Worm (Caenorhabditis elegans): ENCODE data around the gene nhr-249.

Gene nhr-249

DNA sequence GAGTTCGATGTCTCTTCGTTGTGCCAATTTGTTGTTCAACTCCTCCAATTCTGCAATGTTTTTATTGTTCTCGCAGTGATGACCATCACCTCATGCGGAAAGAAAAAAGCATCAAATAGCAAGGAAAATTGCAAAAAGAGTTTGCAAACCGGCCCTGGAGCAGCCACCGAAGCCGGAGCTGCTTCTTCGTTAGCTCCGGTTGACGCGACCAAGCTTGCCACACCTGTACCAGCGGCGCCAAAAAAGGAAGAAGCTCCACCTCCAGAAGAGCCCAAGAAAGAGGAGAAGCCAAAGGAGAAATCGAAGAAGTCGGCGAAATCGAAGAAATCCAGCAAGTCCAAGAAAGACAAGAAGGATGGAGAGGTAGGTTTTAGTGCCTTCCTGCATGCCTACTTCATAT, 37.9 kb upstream of the nhr-249 start:
- no peak for TF ChIP-seq mef-2 (tag; optimal IDR thresholded peaks at IDR 0.05)
- TF ChIP-seq efl-3 (GFP tag; optimal IDR thresholded peaks at IDR 0.05) = no peak
- no peak for TF ChIP-seq fkh-8 (tag; optimal IDR thresholded peaks at IDR 0.05)
- TF ChIP-seq nhr-76 (tag; optimal IDR thresholded peaks at IDR 0.05) = no peak
- no peak for TF ChIP-seq C34B4.2 (tag; optimal IDR thresholded peaks at IDR 0.05)
- TF ChIP-seq fkh-10 (GFP tag; optimal IDR thresholded peaks at IDR 0.05) = no peak
- TF ChIP-seq ceh-8 (GFP tag; optimal IDR thresholded peaks at IDR 0.05) = no peak
- TF ChIP-seq ces-1 (GFP tag; optimal IDR thresholded peaks at IDR 0.05) = no peak
- TF ChIP-seq pqm-1 (tag; optimal IDR thresholded peaks at IDR 0.05) = no peak
- TF ChIP-seq nhr-77 (tag; optimal IDR thresholded peaks at IDR 0.05) = no peak
- no peak for TF ChIP-seq sptf-1 (tag; optimal IDR thresholded peaks at IDR 0.05)
- TF ChIP-seq ceh-63 (GFP tag; optimal IDR thresholded peaks at IDR 0.05) = no peak
- no peak for TF ChIP-seq nhr-85 (tag)
- no peak for TF ChIP-seq lin-15B (tag; optimal IDR thresholded peaks at IDR 0.05)

DNA sequence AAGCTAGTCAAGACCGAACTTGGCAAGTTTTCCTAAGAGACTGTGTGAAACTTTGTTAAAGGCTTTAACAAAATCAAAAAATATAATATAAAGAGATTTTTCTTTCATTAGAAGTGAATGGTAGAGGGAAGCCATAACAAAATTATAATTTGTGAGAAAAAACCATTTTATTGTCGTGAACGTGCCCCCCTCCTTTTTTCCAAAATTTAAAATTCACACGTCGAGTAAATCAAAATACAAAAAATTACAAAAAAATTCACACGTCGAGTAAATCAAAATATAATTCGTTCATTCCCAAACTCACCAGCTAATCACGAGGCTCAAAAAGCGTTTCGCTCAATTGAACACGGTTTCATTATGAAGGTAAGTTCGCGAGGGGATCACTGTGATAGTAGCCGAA, 37.2 kb upstream of the nhr-249 start, which contains the start of gene C25A8.2:
C25A8.2 (plus strand) TSS at position 301 of the 400 bp plus-strand sequence.
- TF ChIP-seq elt-3 (tag; optimal IDR thresholded peaks at IDR 0.05) (no peak), elt-2 (tag; optimal IDR thresholded peaks at IDR 0.05) (no peak), sup-37 (GFP tag; optimal IDR thresholded peaks at IDR 0.05) (no peak), nhr-84 (tag; optimal IDR thresholded peaks at IDR 0.05) (no peak), mep-1 (tag; optimal IDR thresholded peaks at IDR 0.05) (no peak), fkh-8 (tag; optimal IDR thresholded peaks at IDR 0.05) (no peak), aha-1 (tag; optimal IDR thresholded peaks at IDR 0.05) (no peak), nhr-90 (tag; optimal IDR thresholded peaks at IDR 0.05; ENCODE audit: poor library complexity) (no peak), hpl-2 (GFP tag; optimal IDR thresholded peaks at IDR 0.05) (no peak)

DNA sequence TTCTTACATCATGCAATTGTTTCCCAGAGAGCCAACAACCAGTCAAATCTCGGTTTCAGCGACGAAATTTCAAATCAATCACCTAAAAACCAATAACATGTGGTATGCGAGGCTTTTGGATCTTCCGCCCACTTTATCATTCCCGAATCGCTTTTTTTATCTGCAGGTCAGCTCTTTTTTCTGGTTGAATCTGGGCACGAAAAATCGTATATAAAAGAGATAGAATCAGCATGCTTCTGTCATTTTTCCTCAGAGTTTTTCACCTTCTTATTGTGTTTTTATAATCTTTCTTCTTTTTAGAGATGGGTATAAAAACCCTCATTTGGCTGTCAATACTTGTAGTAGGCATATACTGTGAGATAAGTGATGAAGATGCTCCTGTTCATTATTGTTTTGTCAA, 31.0 kb upstream of the nhr-249 start, which contains the start of gene cht-3:
cht-3 (plus strand) TSS at position 301 of the 400 bp plus-strand sequence.
- TF ChIP-seq nhr-85 (tag) (no peak), zag-1 (tag; optimal IDR thresholded peaks at IDR 0.05) (no peak), fos-1 (tag; optimal IDR thresholded peaks at IDR 0.05) (no peak), nhr-77 (tag; optimal IDR thresholded peaks at IDR 0.05) (no peak), irx-1 (tag; optimal IDR thresholded peaks at IDR 0.05) (no peak), sup-37 (GFP tag; optimal IDR thresholded peaks at IDR 0.05) (no peak), C04F5.9 (tag; optimal IDR thresholded peaks at IDR 0.05) (no peak), efl-1 (optimal IDR thresholded peaks at IDR 0.05) (no peak), efl-1 (GFP tag; optimal IDR thresholded peaks at IDR 0.05 in 1 of 2) (no peak), aha-1 (tag; optimal IDR thresholded peaks at IDR 0.05) (no peak), sptf-1 (tag; optimal IDR thresholded peaks at IDR 0.05) (no peak), lin-35 (GFP tag; optimal IDR thresholded peaks at IDR 0.05) (no peak), nhr-12 (tag; optimal IDR thresholded peaks at IDR 0.05) (no peak), pqm-1 (tag; optimal IDR thresholded peaks at IDR 0.05) (no peak), C34B4.2 (tag; optimal IDR thresholded peaks at IDR 0.05) (no peak), ztf-11 (tag; optimal IDR thresholded peaks at IDR 0.05) (no peak), mef-2 (tag; optimal IDR thresholded peaks at IDR 0.05) (no peak), zip-4 (GFP tag; optimal IDR thresholded peaks at IDR 0.05) (no peak)

DNA sequence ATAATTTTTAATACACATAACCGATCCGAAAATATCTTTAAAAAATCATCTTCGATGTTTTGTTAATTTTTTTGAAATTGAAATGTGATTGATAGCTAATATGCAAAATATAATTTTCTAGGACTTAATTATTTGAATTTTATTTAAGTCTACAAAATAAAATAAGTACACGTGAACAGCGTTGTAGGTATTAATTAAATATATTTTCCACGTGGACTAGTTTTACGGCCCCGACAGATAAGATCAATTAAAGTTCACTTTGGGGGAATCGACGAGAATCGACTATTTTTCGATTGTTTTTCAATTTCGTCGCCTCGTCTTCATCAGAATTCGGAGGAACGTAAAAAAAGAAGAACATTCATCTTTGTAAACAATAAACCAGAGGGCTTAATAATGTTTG, 26.9 kb upstream of the nhr-249 start, which contains the start of gene C25A8.5:
C25A8.5 (plus strand) TSS at position 301 of the 400 bp plus-strand sequence.
- TF ChIP-seq grh-1 (GFP tag; IDR thresholded peaks at IDR 0.05) (no peak), F16B12.6 (tag; optimal IDR thresholded peaks at IDR 0.05) (no peak), aly-2 (tag; optimal IDR thresholded peaks at IDR 0.05) (no peak), tlp-1 (tag; optimal IDR thresholded peaks at IDR 0.05) (no peak), mep-1 (tag; optimal IDR thresholded peaks at IDR 0.05) (no peak), pqm-1 (tag; optimal IDR thresholded peaks at IDR 0.05) (no peak), snpc-4 (tag; optimal IDR thresholded peaks at IDR 0.05) (no peak), mdl-1 (tag; optimal IDR thresholded peaks at IDR 0.05) (no peak), mef-2 (tag; optimal IDR thresholded peaks at IDR 0.05) (no peak), unc-30 (tag; optimal IDR thresholded peaks at IDR 0.05) (no peak), sptf-1 (tag; optimal IDR thresholded peaks at IDR 0.05) (no peak), nhr-90 (tag; optimal IDR thresholded peaks at IDR 0.05; ENCODE audit: poor library complexity) (no peak)

Data from whole organism, L1 larva.